Worm (Caenorhabditis elegans): Measurements from ENCODE around the gene Y16E11A.4.
"Not testable (repeated sequence)": the region's sequence is repeated elsewhere in the genome, so short reads cannot be mapped to it uniquely, and the experiment has no call there.

Y16E11A.4 gene

DNA sequence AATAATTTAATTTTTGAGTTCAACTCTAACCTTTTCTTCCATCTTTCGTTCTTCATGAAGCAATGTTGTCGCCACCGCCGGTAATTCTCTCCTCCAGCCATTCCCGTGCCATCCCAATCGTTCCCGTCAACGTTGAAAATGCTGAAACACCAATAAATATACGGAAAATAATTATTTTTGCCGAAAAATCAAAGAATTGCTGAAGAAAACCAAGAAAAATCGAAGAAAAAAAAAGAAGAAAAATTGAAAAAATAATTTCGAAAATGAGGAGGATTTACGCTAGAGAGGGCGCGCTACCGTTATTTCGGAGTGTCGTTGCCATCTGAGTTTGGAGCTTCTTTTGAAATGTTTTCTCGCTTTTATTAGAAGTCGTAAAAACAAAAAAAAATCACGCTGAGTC lies 36.4 kb downstream of the Y16E11A.4 start, which contains the start of gene cya-2:
cya-2 (minus strand) TSS at position 101 of the 400 bp plus-strand sequence.
- not testable (repeated sequence) for TF ChIP-seq snpc-4 (tag; optimal IDR thresholded peaks at IDR 0.05); ama-1 (optimal IDR thresholded peaks at IDR 0.05); nhr-90 (tag; optimal IDR thresholded peaks at IDR 0.05; ENCODE audit: poor library complexity)

DNA sequence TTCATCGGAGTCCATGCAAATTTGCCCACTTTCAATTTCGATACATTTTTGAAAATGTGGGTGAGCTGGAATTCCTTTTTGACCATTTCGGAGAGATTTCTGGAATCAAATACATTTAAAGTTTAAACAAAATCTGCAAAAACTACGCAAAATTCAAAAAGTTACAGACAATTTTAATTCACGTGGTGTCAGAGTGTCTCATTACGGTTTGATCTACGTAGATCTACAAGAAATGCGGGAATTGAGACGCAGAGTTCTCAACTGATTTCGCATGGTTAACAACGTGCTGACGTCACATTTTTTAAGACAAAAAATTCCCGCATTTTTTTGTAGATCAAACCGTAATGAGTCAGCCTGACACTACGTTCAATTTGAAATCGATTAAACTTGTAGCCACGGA lies 39.4 kb downstream of the Y16E11A.4 start, which contains the start of gene bath-21:
bath-21 (minus strand) TSS at position 101 of the 400 bp plus-strand sequence.
- TF ChIP-seq jun-1 (tag; optimal IDR thresholded peaks at IDR 0.05) (no peak), blmp-1 (tag; optimal IDR thresholded peaks at IDR 0.05) (no peak), zag-1 (tag; optimal IDR thresholded peaks at IDR 0.05) (no peak), tbx-2 (tag; optimal IDR thresholded peaks at IDR 0.05) (no peak), nhr-12 (tag; optimal IDR thresholded peaks at IDR 0.05) (no peak), swsn-7 (tag; optimal IDR thresholded peaks at IDR 0.05) (no peak), ceh-88 (GFP tag; IDR thresholded peaks at IDR 0.05) (no peak), rnt-1 (tag; optimal IDR thresholded peaks at IDR 0.05) (no peak), xbp-1 (tag; optimal IDR thresholded peaks at IDR 0.05) (no peak)

DNA sequence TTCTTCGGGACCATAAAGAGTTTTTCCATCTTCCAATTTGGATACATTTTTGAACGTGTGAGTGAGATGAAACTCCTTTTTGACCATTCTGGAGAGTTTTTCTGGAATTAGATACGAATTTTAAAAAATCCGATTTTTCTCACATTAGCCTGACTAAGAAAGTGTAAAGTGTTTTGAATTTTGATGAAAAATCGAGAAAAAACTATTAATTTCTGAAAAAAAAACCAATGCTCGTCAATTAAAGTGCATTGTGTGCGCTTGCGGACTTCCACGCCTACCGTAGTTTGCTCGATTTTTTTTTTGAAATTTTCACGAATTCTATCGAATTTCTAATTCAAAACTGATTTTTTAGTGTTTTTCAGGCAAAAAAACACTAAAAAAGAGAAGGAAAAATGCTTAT lies 41.6 kb downstream of the Y16E11A.4 start, which contains the start of gene bath-1:
bath-1 (minus strand) TSS at position 101 of the 400 bp plus-strand sequence.
- TF ChIP-seq fkh-4 (tag; optimal IDR thresholded peaks at IDR 0.05; ENCODE audit: borderline replicate concordance), result no peak
- no peak for TF ChIP-seq zag-1 (tag; optimal IDR thresholded peaks at IDR 0.05)

DNA sequence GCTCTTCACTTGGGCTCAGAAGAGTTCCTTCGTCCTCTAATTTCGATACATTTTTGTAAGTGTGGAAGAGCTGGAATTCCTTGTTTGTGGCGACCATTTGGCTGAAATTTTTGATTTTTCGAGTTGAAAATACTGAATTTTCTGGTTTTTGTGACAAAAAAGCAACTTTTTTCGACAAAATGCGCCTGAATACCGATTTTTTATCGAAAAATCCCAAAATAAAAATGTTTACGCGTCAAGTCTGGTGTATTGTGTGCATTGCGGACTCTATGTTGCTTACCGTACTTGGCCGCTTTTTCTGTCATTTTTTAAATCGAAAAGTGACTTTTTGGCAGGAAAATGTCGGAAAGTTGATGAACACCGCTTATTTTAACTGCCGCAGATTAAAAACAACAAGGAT lies 43.3 kb downstream of the Y16E11A.4 start, which contains the start of gene bath-3:
bath-3 (minus strand) TSS at position 101 of the 400 bp plus-strand sequence.
- no peak for TF ChIP-seq aha-1 (tag; optimal IDR thresholded peaks at IDR 0.05)
- TF ChIP-seq sptf-1 (tag; optimal IDR thresholded peaks at IDR 0.05), result no peak
- TF ChIP-seq aly-2 (tag; optimal IDR thresholded peaks at IDR 0.05), result no peak
- TF ChIP-seq elt-3 (tag; optimal IDR thresholded peaks at IDR 0.05), result no peak
- no peak for TF ChIP-seq C16A3.4 (tag; optimal IDR thresholded peaks at IDR 0.05)
- no peak for TF ChIP-seq Y116A8C.19 (tag; optimal IDR thresholded peaks at IDR 0.05; ENCODE audit: borderline replicate concordance)
- no peak for TF ChIP-seq unc-30 (tag; optimal IDR thresholded peaks at IDR 0.05)
- no peak for TF ChIP-seq nhr-28 (tag; optimal IDR thresholded peaks at IDR 0.05)
- TF ChIP-seq swsn-7 (tag; optimal IDR thresholded peaks at IDR 0.05), result no peak
- no peak for TF ChIP-seq unc-130 (tag; optimal IDR thresholded peaks at IDR 0.05)
- TF ChIP-seq hlh-4 (tag; optimal IDR thresholded peaks at IDR 0.05), result no peak
- no peak for TF ChIP-seq efl-3 (GFP tag; optimal IDR thresholded peaks at IDR 0.05)
- no peak for TF ChIP-seq hlh-17 (GFP tag; optimal IDR thresholded peaks at IDR 0.05; ENCODE audit: borderline replicate concordance)
- no peak for TF ChIP-seq efl-1 (optimal IDR thresholded peaks at IDR 0.05)
- no peak for TF ChIP-seq efl-1 (GFP tag; optimal IDR thresholded peaks at IDR 0.05 in 1 of 2)

DNA sequence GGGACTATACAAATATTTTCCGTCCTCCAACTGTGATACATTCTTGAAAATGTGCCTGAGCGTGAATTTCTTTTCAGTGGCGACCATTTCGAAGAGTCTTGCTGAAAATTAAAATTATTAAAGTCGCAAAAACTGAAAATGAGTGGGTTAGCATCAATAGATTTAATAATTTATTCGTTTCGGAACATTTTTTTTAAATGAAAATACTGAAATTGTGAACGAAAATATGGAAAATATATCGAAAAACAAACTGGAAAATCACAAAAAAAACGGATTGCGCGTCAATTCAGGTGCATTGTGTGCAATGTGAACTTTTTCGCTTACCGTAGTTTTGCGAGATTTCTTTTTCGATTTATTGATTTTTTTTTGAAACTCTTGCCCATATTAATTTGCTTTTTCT lies 44.8 kb downstream of the Y16E11A.4 start, which contains the start of gene bath-5:
bath-5 (minus strand) TSS at position 101 of the 400 bp plus-strand sequence.
- TF ChIP-seq egl-27 (tag; optimal IDR thresholded peaks at IDR 0.05), result no peak
- TF ChIP-seq mef-2 (tag; optimal IDR thresholded peaks at IDR 0.05), result no peak

DNA sequence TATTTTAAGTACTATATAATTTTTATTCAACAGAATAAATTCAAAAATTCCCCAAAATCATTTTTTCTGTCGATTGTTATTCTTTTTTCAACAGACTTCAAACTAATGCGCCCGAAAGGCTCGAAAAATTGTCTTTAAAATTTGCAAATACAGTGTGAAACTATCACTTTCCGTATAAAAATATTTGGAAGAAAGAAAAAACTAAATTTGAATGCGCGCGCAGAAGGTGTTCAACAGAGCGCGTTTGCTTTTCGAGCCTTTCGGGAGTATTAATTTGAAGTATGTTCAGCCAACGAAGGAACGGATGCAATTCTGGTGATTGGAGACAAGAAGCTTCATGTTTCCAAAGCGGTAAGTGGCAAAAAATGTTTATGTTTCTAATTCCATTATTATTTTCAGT lies 45.2 kb downstream of the Y16E11A.4 start, which contains the start of gene btb-4:
btb-4 (plus strand) TSS at position 35 of the 400 bp plus-strand sequence.
- peak; percentile 33 to 90 for TF ChIP-seq efl-1 (optimal IDR thresholded peaks at IDR 0.05)
- TF ChIP-seq efl-1 (GFP tag; optimal IDR thresholded peaks at IDR 0.05 in 1 of 2), result peak; percentile 81 to 98
- TF ChIP-seq lsy-2 (tag; optimal IDR thresholded peaks at IDR 0.05), result peak in 1 of 2 experiments; percentile 20
- TF ChIP-seq dpl-1 (GFP tag; optimal IDR thresholded peaks at IDR 0.05), result peak; percentile 51 to 77 (median 75)
- peak; percentile 60 to 90 for TF ChIP-seq lin-35 (GFP tag; optimal IDR thresholded peaks at IDR 0.05)

Measured in whole organism, L1 larva.